Worm (Caenorhabditis elegans) whole organism, early embryonic: ENCODE data around the gene mif-2.

Experiments used
- B0310.2 ChIP-seq: sonication (generic microtip); optimal IDR thresholded peaks from 2 replicates; lab custom pipeline; 2016; ENCODE audit warnings: mild to moderate bottlenecking, missing genetic modification characterization, missing compliant biosample characterization
- F13C5.2 ChIP-seq: sonication (generic microtip); optimal IDR thresholded peaks from 2 replicates; lab custom pipeline; 2017; ENCODE audit warnings: mild to moderate bottlenecking, missing genetic modification characterization, inconsistent platforms, missing compliant biosample characterization
- aly-1 ChIP-seq: sonication (generic microtip); optimal IDR thresholded peaks from 2 replicates; lab custom pipeline; 2016; ENCODE audit warnings: missing genetic modification characterization, missing compliant biosample characterization
- ama-1 ChIP-seq: fragments of 150-350 bp; optimal IDR thresholded peaks from 2 replicates; lab custom pipeline; 2014
- ceh-13 ChIP-seq: fragments of 200-800 bp; sonication (Bioruptor generic); optimal IDR thresholded peaks from 2 replicates; lab custom pipeline; 2018; ENCODE audit warnings: mild to moderate bottlenecking, missing genetic modification characterization, missing compliant biosample characterization
- ceh-36 ChIP-seq: sonication (generic microtip); optimal IDR thresholded peaks from 2 replicates; lab custom pipeline; 2016; ENCODE audit warnings: missing genetic modification characterization, inconsistent platforms, missing compliant biosample characterization
- ets-7 ChIP-seq: sonication (generic microtip); optimal IDR thresholded peaks from 2 replicates; lab custom pipeline; 2016; ENCODE audit warnings: missing genotype, missing genetic modification characterization, missing compliant biosample characterization
- flt-1 ChIP-seq: fragments of 200-800 bp; sonication (Bioruptor generic); IDR thresholded peaks from 2 replicates; pipeline ENCODE4 v1.3.6; 2022; ENCODE audit warnings: missing genetic modification characterization, missing compliant biosample characterization
- hmbx-1 ChIP-seq: sonication (generic microtip); optimal IDR thresholded peaks from 2 replicates; lab custom pipeline; 2016; ENCODE audit warnings: mild to moderate bottlenecking, missing genetic modification characterization, missing compliant biosample characterization
- hmg-4 ChIP-seq: fragments of 200-800 bp; sonication (Bioruptor generic); optimal IDR thresholded peaks from 2 replicates; lab custom pipeline; 2018; ENCODE audit warnings: mild to moderate bottlenecking, missing genetic modification characterization, missing compliant biosample characterization
- hnd-1 ChIP-seq: sonication (generic microtip); optimal IDR thresholded peaks from 2 replicates; lab custom pipeline; 2016; ENCODE audit warnings: missing genetic modification characterization, missing compliant biosample characterization
- pes-1 ChIP-seq: fragments of 200-800 bp; sonication (Bioruptor generic); IDR thresholded peaks from 2 replicates; pipeline ENCODE4 v1.3.6; 2022; ENCODE audit warnings: missing genetic modification reagents, missing genetic modification characterization, missing compliant biosample characterization
- scrt-1 ChIP-seq: fragments of 200-800 bp; sonication (Bioruptor generic); IDR thresholded peaks from 2 replicates; pipeline ENCODE4 v1.3.6; 2022; ENCODE audit warnings: missing genetic modification characterization, missing compliant biosample characterization
- sea-1 ChIP-seq: fragments of 200-800 bp; sonication (Bioruptor generic); conservative IDR thresholded peaks from 2 replicates; pipeline ENCODE4 v1.3.6; 2022; ENCODE audit warnings: missing genetic modification characterization, missing compliant biosample characterization
- tbx-11 ChIP-seq: fragments of 200-800 bp; sonication (Bioruptor generic); IDR thresholded peaks from 2 replicates; pipeline ENCODE4 v1.3.6; 2022; ENCODE audit warnings: missing genetic modification characterization, missing compliant biosample characterization
- tbx-37 ChIP-seq: fragments of 200-800 bp; sonication (Bioruptor generic); conservative IDR thresholded peaks from 2 replicates; pipeline ENCODE4 v1.3.6; 2022; ENCODE audit warnings: missing genetic modification reagents, missing genetic modification characterization, missing compliant biosample characterization
- tra-4 ChIP-seq: sonication (generic microtip); optimal IDR thresholded peaks from 2 replicates; lab custom pipeline; 2017; ENCODE audit warnings: missing genetic modification characterization, missing compliant biosample characterization

mif-2 gene

ce11 chrV:11945429-11945828, 32.8 kb downstream of the mif-2 start:
- no peak for TF ChIP-seq ama-1
- no peak for TF ChIP-seq hmbx-1 (tag; lab: Kevin White, UChicago)
- TF ChIP-seq ets-7 (tag; lab: Kevin White, UChicago) = no peak
- TF ChIP-seq sea-1 (GFP tag; lab: Robert Waterston, UW) = no peak
- TF ChIP-seq aly-1 (tag; lab: Kevin White, UChicago) = no peak
- TF ChIP-seq tbx-37 = no peak
- no peak for TF ChIP-seq ceh-13 (GFP tag; lab: Kevin White, UChicago)
- TF ChIP-seq flt-1 (GFP tag; lab: Robert Waterston, UW) = no peak
- TF ChIP-seq hmg-4 (GFP tag; lab: Kevin White, UChicago) = no peak
- TF ChIP-seq ceh-36 (tag; lab: Kevin White, UChicago) = no peak
- no peak for TF ChIP-seq pes-1 (GFP tag; lab: Robert Waterston, UW)
- TF ChIP-seq hnd-1 (tag; lab: Kevin White, UChicago) = no peak
- TF ChIP-seq scrt-1 (GFP tag; lab: Robert Waterston, UW) = no peak

- no peak for TF ChIP-seq flt-1 (GFP tag; lab: Robert Waterston, UW)
These were observed 34.5 kb downstream of the mif-2 start for ce11 chrV:11943737-11944136.

- no peak for TF ChIP-seq ceh-13 (GFP tag; lab: Kevin White, UChicago)
- TF ChIP-seq ceh-36 (tag; lab: Kevin White, UChicago) = no peak
- TF ChIP-seq hmbx-1 (tag; lab: Kevin White, UChicago) = no peak
- TF ChIP-seq scrt-1 (GFP tag; lab: Robert Waterston, UW) = no peak
- TF ChIP-seq sea-1 (GFP tag; lab: Robert Waterston, UW) = no peak
- TF ChIP-seq tbx-37 = no peak
- TF ChIP-seq pes-1 (GFP tag; lab: Robert Waterston, UW) = no peak
- no peak for TF ChIP-seq ets-7 (tag; lab: Kevin White, UChicago)
- no peak for TF ChIP-seq tbx-11 (GFP tag; lab: Robert Waterston, UW)
- TF ChIP-seq ama-1 = no peak
- no peak for TF ChIP-seq flt-1 (GFP tag; lab: Robert Waterston, UW)
- TF ChIP-seq hmg-4 (GFP tag; lab: Kevin White, UChicago) = no peak
- TF ChIP-seq B0310.2 = no peak
- TF ChIP-seq aly-1 (tag; lab: Kevin White, UChicago) = no peak
These were observed 35.9 kb downstream of the mif-2 start, which contains the start of gene F58H1.6 for ce11 chrV:11942325-11942724. Gene F58H1.6 (plus strand): TSS chrV:11942625.

- TF ChIP-seq ceh-36 (tag; lab: Kevin White, UChicago) (no peak), pes-1 (GFP tag; lab: Robert Waterston, UW) (no peak), sea-1 (GFP tag; lab: Robert Waterston, UW) (no peak), ama-1 (no peak), scrt-1 (GFP tag; lab: Robert Waterston, UW) (no peak), tbx-37 (no peak), hmbx-1 (tag; lab: Kevin White, UChicago) (no peak), ets-7 (tag; lab: Kevin White, UChicago) (no peak), hmg-4 (GFP tag; lab: Kevin White, UChicago) (no peak), tra-4 (tag; lab: Kevin White, UChicago) (no peak), tbx-11 (GFP tag; lab: Robert Waterston, UW) (no peak), F13C5.2 (tag; lab: Kevin White, UChicago) (no peak), flt-1 (GFP tag; lab: Robert Waterston, UW) (no peak), hnd-1 (tag; lab: Kevin White, UChicago) (no peak)
These were observed 36.6 kb downstream of the mif-2 start for ce11 chrV:11941664-11942063.

- no peak for TF ChIP-seq tbx-11 (GFP tag; lab: Robert Waterston, UW)
- no peak for TF ChIP-seq sea-1 (GFP tag; lab: Robert Waterston, UW)
- TF ChIP-seq hnd-1 (tag; lab: Kevin White, UChicago) = no peak
- no peak for TF ChIP-seq ceh-13 (GFP tag; lab: Kevin White, UChicago)
- TF ChIP-seq scrt-1 (GFP tag; lab: Robert Waterston, UW) = no peak
- no peak for TF ChIP-seq flt-1 (GFP tag; lab: Robert Waterston, UW)
- no peak for TF ChIP-seq ama-1
- no peak for TF ChIP-seq pes-1 (GFP tag; lab: Robert Waterston, UW)
- TF ChIP-seq hmbx-1 (tag; lab: Kevin White, UChicago) = no peak
- no peak for TF ChIP-seq tbx-37
- no peak for TF ChIP-seq ceh-36 (tag; lab: Kevin White, UChicago)
- no peak for TF ChIP-seq F13C5.2 (tag; lab: Kevin White, UChicago)
- no peak for TF ChIP-seq hmg-4 (GFP tag; lab: Kevin White, UChicago)
- no peak for TF ChIP-seq B0310.2
- no peak for TF ChIP-seq aly-1 (tag; lab: Kevin White, UChicago)
These were observed 37.9 kb downstream of the mif-2 start for ce11 chrV:11940329-11940728.

- TF ChIP-seq tra-4 (tag; lab: Kevin White, UChicago) (no peak), sea-1 (GFP tag; lab: Robert Waterston, UW) (no peak), aly-1 (tag; lab: Kevin White, UChicago) (no peak), tbx-11 (GFP tag; lab: Robert Waterston, UW) (no peak), ceh-36 (tag; lab: Kevin White, UChicago) (no peak), scrt-1 (GFP tag; lab: Robert Waterston, UW) (no peak), hmg-4 (GFP tag; lab: Kevin White, UChicago) (no peak), tbx-37 (no peak), ceh-13 (GFP tag; lab: Kevin White, UChicago) (no peak), B0310.2 (no peak)
These were observed 40.5 kb downstream of the mif-2 start, which contains the start of gene gpla-1 for ce11 chrV:11937710-11938109. Gene gpla-1 (minus strand): TSS chrV:11937810.

- no peak for TF ChIP-seq hmbx-1 (tag; lab: Kevin White, UChicago)
- TF ChIP-seq hmg-4 (GFP tag; lab: Kevin White, UChicago) = no peak
- TF ChIP-seq aly-1 (tag; lab: Kevin White, UChicago) = no peak
- TF ChIP-seq B0310.2 = no peak
- no peak for TF ChIP-seq scrt-1 (GFP tag; lab: Robert Waterston, UW)
- TF ChIP-seq pes-1 (GFP tag; lab: Robert Waterston, UW) = no peak
- TF ChIP-seq ceh-36 (tag; lab: Kevin White, UChicago) = no peak
- no peak for TF ChIP-seq sea-1 (GFP tag; lab: Robert Waterston, UW)
- TF ChIP-seq hnd-1 (tag; lab: Kevin White, UChicago) = no peak
- no peak for TF ChIP-seq tra-4 (tag; lab: Kevin White, UChicago)
These were observed 43.4 kb downstream of the mif-2 start, which contains the start of gene F58H1.8 for ce11 chrV:11934848-11935247. Gene F58H1.8 (plus strand): TSS chrV:11935148.
